Worm (Caenorhabditis elegans): ENCODE data around the gene F35B3.7.

DNA sequence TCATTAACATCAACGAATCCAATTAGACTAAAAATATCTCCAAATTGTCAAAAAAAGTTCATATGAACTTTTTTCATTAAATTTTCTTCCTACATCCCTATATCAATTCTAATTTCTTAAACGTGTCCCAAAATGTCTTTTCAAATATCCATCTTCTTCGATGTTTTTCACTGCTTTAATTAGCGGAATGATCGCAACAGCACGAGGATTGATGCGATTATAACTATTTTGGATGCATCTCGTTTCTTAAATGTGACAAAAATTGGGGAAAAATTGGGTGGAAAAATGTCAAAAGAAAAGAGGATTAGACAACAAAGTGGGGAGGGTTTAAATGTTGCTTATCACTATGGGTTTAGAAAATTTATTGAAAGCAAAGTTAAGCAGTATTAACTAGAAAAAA, 8.7 kb downstream of the F35B3.7 start:
- TF ChIP-seq snpc-4 (tag; optimal IDR thresholded peaks at IDR 0.05) (no peak), unc-120 (tag; optimal IDR thresholded peaks at IDR 0.05; ENCODE audit: poor library complexity, severe bottlenecking) (no peak), ztf-11 (tag; optimal IDR thresholded peaks at IDR 0.05) (no peak), hlh-1 (tag; optimal IDR thresholded peaks at IDR 0.05) (no peak), pha-4 (tag; optimal IDR thresholded peaks at IDR 0.05) (no peak), nhr-237 (tag; optimal IDR thresholded peaks at IDR 0.05) (no peak), lin-13 (tag; optimal IDR thresholded peaks at IDR 0.05) (no peak)
